Worm (Caenorhabditis elegans) whole organism, mixed stage, embryonic: Measurements from ENCODE around the gene fkh-7.

Source experiments
- cnd-1 ChIP-seq: fragments of 200-800 bp; sonication (Bioruptor generic); optimal IDR thresholded peaks from 2 replicates; lab custom pipeline; 2018; ENCODE audit warnings: mild to moderate bottlenecking, missing genetic modification characterization, missing compliant biosample characterization
- elt-3 ChIP-seq: fragments of 150-350 bp; optimal IDR thresholded peaks from 2 replicates; lab custom pipeline; 2014; ENCODE audit warnings: missing biosample characterization, missing genetic modification characterization
- nhr-28 ChIP-seq: fragments of 150-350 bp; optimal IDR thresholded peaks from 2 replicates; lab custom pipeline; 2014; ENCODE audit warnings: missing biosample characterization, missing genetic modification characterization
- pha-4 ChIP-seq: fragments of 150-350 bp; optimal IDR thresholded peaks from 2 replicates; lab custom pipeline; 2018; ENCODE audit warnings: missing biosample characterization, missing genetic modification reagents, missing genetic modification characterization
- sem-2 ChIP-seq: fragments of 200-800 bp; sonication (Bioruptor generic); optimal IDR thresholded peaks from 2 replicates; lab custom pipeline; 2018; ENCODE audit warnings: mild to moderate bottlenecking, missing genetic modification characterization, missing compliant biosample characterization
- unc-39 ChIP-seq: fragments of 150-350 bp; optimal IDR thresholded peaks from 2 replicates; lab custom pipeline; 2014; ENCODE audit warnings: missing biosample characterization, missing genetic modification characterization

DNA sequence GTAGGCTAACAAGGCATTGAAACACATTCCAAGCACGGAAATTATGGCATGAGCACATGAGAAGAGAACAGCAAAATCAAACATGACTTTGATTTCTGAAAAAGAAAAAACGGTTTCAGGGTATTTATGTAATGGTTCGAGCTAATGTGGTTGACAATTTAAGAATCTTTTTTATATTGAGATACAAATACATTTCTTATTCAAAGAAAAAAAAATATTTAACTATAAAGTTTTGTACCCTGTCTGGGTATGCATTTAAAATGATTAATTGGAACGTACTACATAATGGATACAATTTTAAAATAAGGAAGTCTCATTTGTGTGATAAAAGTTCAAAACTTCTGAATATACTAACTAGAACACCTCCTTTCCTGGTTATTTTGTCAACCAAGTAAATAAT, 45.7 kb downstream of the fkh-7 start, which contains the start of gene srd-12:
- TF ChIP-seq elt-3 = no peak
- no peak for TF ChIP-seq unc-39 (tag; lab: Kevin White, UChicago)
- no peak for TF ChIP-seq pha-4 (tag; lab: Kevin White, UChicago)
- no peak for TF ChIP-seq cnd-1 (tag; lab: Kevin White, UChicago)
- TF ChIP-seq nhr-28 (tag; lab: Kevin White, UChicago) = no peak
- no peak for TF ChIP-seq sem-2 (GFP tag; lab: Kevin White, UChicago)
